Fruit fly (Drosophila melanogaster) whole organism, wandering third instar larva: Measurements from ENCODE around the gene Vps13D.

ENCODE experiments used
- CG32264 ChIP-seq: fragments of 200-800 bp; sonication (Bioruptor generic); optimal IDR thresholded peaks from 2 replicates; lab custom pipeline; 2016; ENCODE audit warnings: missing biosample characterization, missing genetic modification characterization
- CG9705 ChIP-seq: fragments of 200-800 bp; sonication (Bioruptor generic); optimal IDR thresholded peaks from 2 replicates; lab custom pipeline; 2018; ENCODE audit warnings: missing biosample characterization, mild to moderate bottlenecking, missing genetic modification characterization
- Dif ChIP-seq: fragments of 200-275, 200-300 bp; sonication (Bioruptor generic); optimal IDR thresholded peaks from 2 replicates; lab custom pipeline; 2018; ENCODE audit warnings: missing biosample characterization, missing genetic modification characterization; ENCODE audit not compliant: partially characterized antibody
- GATAd ChIP-seq: sonication (Bioruptor generic); optimal IDR thresholded peaks from 2 replicates; lab custom pipeline; 2016; ENCODE audit warnings: missing biosample characterization, missing genetic modification characterization
- HLH106 ChIP-seq: fragments of 200-800 bp; optimal IDR thresholded peaks from 3 replicates; lab custom pipeline; 2019; ENCODE audit warnings: missing biosample characterization, mild to moderate bottlenecking, missing genetic modification characterization, moderate library complexity
- Hnf4 ChIP-seq: fragments of 200-800 bp; sonication (Bioruptor generic); optimal IDR thresholded peaks from 2 replicates; lab custom pipeline; 2016; ENCODE audit warnings: missing biosample characterization, mild to moderate bottlenecking, missing genetic modification characterization
- Hr83 ChIP-seq: fragments of 200-300 bp; sonication (Bioruptor generic); optimal IDR thresholded peaks from 2 replicates; lab custom pipeline; 2016; ENCODE audit warnings: missing biosample characterization, mild to moderate bottlenecking, missing genetic modification characterization, moderate library complexity; ENCODE audit not compliant: poor library complexity, severe bottlenecking
- Jra ChIP-seq: sonication (Bioruptor generic); optimal IDR thresholded peaks from 2 replicates; lab custom pipeline; 2016; ENCODE audit warnings: missing biosample characterization, missing genetic modification characterization
- Mio ChIP-seq: sonication (Bioruptor generic); optimal IDR thresholded peaks from 2 replicates; lab custom pipeline; 2016; ENCODE audit warnings: missing biosample characterization, missing genetic modification characterization
- Myc ChIP-seq: fragments of >200 bp; optimal IDR thresholded peaks from 2 replicates; lab custom pipeline; 2017
- N ChIP-seq: fragments of >200 bp; optimal IDR thresholded peaks from 2 replicates; lab custom pipeline; 2018; ENCODE audit warnings: missing biosample characterization, missing external identifiers, missing genetic modification characterization
- OdsH ChIP-seq: fragments of 200-800 bp; sonication (Bioruptor generic); optimal IDR thresholded peaks from 2 replicates; lab custom pipeline; 2016; ENCODE audit warnings: missing biosample characterization, mild to moderate bottlenecking, missing genetic modification characterization
- Rel ChIP-seq, 2 experiments: fragments of 200-800 bp; sonication (Bioruptor generic) in 1 of 2; optimal IDR thresholded peaks; 2 replicates in 1 of 2; 3 replicates in 1 of 2; lab custom pipeline; 2016 to 2019; ENCODE audit warnings: mild to moderate bottlenecking in 2 of 2, missing biosample characterization in 2 of 2, missing genetic modification characterization in 2 of 2, moderate library complexity in 1 of 2
- Sp1 ChIP-seq: fragments of 200-800 bp; sonication (Bioruptor generic); optimal IDR thresholded peaks from 3 replicates; lab custom pipeline; 2019; ENCODE audit warnings: missing biosample characterization, mild to moderate bottlenecking, missing genetic modification characterization, moderate library complexity
- brk ChIP-seq: fragments of 200-800 bp; sonication (Bioruptor generic); optimal IDR thresholded peaks from 2 replicates; lab custom pipeline; 2016; ENCODE audit warnings: missing biosample characterization, mild to moderate bottlenecking, missing genetic modification characterization
- dl ChIP-seq, 2 experiments: fragments of 175-275, 200-275 bp in 1 of 2; fragments of 200-275 bp in 1 of 2; sonication (Bioruptor generic); optimal IDR thresholded peaks; lab custom pipeline; 2018; ENCODE audit warnings: mild to moderate bottlenecking in 2 of 2, missing biosample characterization in 2 of 2, missing genetic modification characterization in 2 of 2, moderate library complexity in 2 of 2; ENCODE audit not compliant: partially characterized antibody in 2 of 2, insufficient read depth in 1 of 2
- dmrt93B ChIP-seq: fragments of 200-800 bp; sonication (Bioruptor generic); optimal IDR thresholded peaks from 2 replicates; lab custom pipeline; 2018; ENCODE audit warnings: missing biosample characterization, mild to moderate bottlenecking, missing genetic modification characterization
- dsf ChIP-seq: sonication (Bioruptor generic); optimal IDR thresholded peaks from 2 replicates; lab custom pipeline; 2016; ENCODE audit warnings: missing biosample characterization, missing genetic modification characterization, borderline replicate concordance
- ey ChIP-seq: fragments of 200-800 bp; sonication (Bioruptor generic); optimal IDR thresholded peaks from 2 replicates; lab custom pipeline; 2016; ENCODE audit warnings: missing biosample characterization, missing genetic modification characterization
- foxo ChIP-seq, 2 experiments: fragments of 200-800 bp; sonication (Bioruptor generic); optimal IDR thresholded peaks; 2 replicates in 1 of 2; 3 replicates in 1 of 2; lab custom pipeline; 2016 to 2017; ENCODE audit warnings: missing biosample characterization in 2 of 2, missing genetic modification characterization in 2 of 2
- fru ChIP-seq: fragments of 200-800 bp; sonication (Bioruptor generic); optimal IDR thresholded peaks from 3 replicates; lab custom pipeline; 2016; ENCODE audit warnings: missing biosample characterization, mild to moderate bottlenecking, missing genetic modification characterization
- h ChIP-seq: fragments of 200-800 bp; sonication (Bioruptor generic); optimal IDR thresholded peaks from 3 replicates; lab custom pipeline; 2016; ENCODE audit warnings: missing biosample characterization, mild to moderate bottlenecking, missing genetic modification characterization
- jim ChIP-seq: fragments of 175-275, 200-325 bp; sonication (Bioruptor generic); optimal IDR thresholded peaks from 2 replicates; lab custom pipeline; 2016; ENCODE audit warnings: missing biosample characterization, mild to moderate bottlenecking, missing genetic modification characterization
- lola ChIP-seq: fragments of >200 bp; optimal IDR thresholded peaks from 2 replicates; lab custom pipeline; 2017; ENCODE audit warnings: missing biosample characterization, missing genetic modification characterization
- psq ChIP-seq: fragments of 200-800 bp; sonication (Bioruptor generic); optimal IDR thresholded peaks from 3 replicates; lab custom pipeline; 2017; ENCODE audit warnings: missing biosample characterization, mild to moderate bottlenecking, missing genetic modification characterization, moderate library complexity
- rgr ChIP-seq: fragments of 200-800 bp; sonication (Bioruptor generic); optimal IDR thresholded peaks from 3 replicates; lab custom pipeline; 2016; ENCODE audit warnings: missing biosample characterization, mild to moderate bottlenecking, missing genetic modification characterization
- sage ChIP-seq: fragments of 200-800 bp; sonication (Bioruptor generic); optimal IDR thresholded peaks from 2 replicates; lab custom pipeline; 2016; ENCODE audit warnings: missing biosample characterization, mild to moderate bottlenecking, missing genetic modification characterization
- sv ChIP-seq: fragments of 200-800 bp; sonication (Bioruptor generic); optimal IDR thresholded peaks from 3 replicates; lab custom pipeline; 2016; ENCODE audit warnings: missing biosample characterization, missing genetic modification characterization
- tai ChIP-seq: sonication (Bioruptor generic); optimal IDR thresholded peaks from 2 replicates; lab custom pipeline; 2016; ENCODE audit warnings: missing biosample characterization, missing genetic modification characterization
- usp ChIP-seq: fragments of >200 bp; optimal IDR thresholded peaks from 2 replicates; lab custom pipeline; 2017; ENCODE audit warnings: missing biosample characterization, missing genetic modification characterization

Gene Vps13D

DNA sequence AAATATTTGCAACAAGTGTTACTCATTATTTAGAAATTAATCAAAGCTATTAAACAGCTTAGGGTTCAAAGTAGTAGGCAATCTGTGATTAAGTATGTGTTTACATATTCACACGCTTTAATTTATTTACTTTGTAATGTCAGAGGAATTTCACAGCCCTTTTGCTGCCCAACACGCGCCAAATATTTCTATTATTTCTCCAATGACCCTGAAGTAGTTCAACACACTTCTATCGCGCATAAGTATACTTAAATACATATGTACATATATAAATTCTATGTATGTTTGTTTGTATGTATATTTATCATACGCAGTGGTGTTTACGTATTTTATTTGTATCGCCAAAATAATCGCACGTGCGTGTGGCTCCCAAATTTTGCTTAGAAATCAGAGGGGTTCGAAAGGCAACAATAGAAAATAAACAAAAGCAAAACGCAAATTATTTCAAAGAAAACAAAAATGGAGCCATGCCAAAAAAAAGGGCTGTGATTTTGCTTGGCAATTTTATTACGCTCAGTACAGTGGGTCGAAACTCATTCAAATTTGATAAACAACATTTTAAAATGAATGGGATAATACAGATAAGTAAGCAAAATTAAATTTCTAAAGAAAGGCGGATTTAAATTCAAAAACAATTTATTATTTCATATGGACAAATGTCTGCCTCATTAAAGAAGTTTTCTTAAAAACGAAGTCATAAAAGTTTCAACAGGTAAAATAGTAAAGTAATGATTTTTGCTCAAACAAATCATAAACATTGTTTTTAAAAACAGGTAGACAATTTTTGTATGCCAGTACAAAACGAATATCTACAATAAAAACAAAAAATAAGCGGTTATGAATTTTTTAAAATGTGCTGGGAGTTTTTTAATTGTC is 48.5 kb downstream of the Vps13D start:
- TF ChIP-seq fru (GFP tag; lab: Kevin White, UChicago) (peak; percentile 55), dmrt93B (GFP tag; lab: Kevin White, UChicago) (no peak), Dif (no peak), rgr (GFP tag; lab: Kevin White, UChicago) (peak; percentile 43), N (GFP tag; lab: Kevin White, UChicago) (no peak), jim (GFP tag; lab: Kevin White, UChicago) (no peak), ey (peak; percentile 26), sv (GFP tag; lab: Kevin White, UChicago) (peak; percentile 79), Sp1 (GFP tag; lab: Kevin White, UChicago) (peak; percentile 13), HLH106 (tag; lab: Kevin White, UChicago) (peak; percentile 25), foxo (GFP tag; optimal IDR thresholded peaks at IDR 0.05; lab: Kevin White, UChicago) (peak in 1 of 2 experiments; percentile 28)

DNA sequence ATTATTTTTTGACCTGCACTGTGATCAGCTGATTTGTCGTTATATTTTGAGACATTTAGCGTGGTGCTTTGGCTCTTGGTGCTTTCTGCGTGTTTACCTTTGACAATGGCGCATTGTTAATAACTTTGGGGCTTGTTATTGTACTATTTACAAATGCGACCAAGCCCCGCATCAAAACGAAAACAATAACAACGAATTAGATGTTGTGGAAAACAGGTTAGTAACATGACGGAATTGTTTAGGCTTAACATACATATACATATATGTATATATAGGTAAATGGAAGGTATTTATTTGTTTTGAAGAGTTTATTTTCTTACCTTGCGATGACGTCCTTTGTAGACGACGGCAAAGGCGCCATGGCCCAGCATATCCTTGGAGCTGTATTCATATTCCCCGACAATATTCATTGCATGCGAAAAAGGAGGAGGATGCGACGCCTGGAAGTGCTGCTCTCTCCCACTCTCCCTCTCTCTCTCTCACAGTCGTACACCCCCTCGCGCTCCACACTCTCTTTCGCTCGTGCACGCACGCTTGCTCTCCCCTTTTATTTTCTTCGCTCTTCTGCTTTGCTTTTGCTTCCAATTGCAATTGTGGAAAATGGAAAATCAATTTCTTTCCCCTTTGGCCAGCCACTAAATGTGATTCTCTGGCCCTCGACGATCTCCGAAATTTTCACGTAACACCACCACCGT is 49.3 kb downstream of the Vps13D start:
- TF ChIP-seq brk (GFP tag; lab: Kevin White, UChicago) (no peak), Hr83 (peak; percentile 5), CG9705 (GFP tag; lab: Kevin White, UChicago) (no peak), dsf (GFP tag; lab: Kevin White, UChicago) (no peak), foxo (GFP tag; optimal IDR thresholded peaks at IDR 0.05; lab: Kevin White, UChicago) (no peak), OdsH (GFP tag; lab: Kevin White, UChicago) (peak; percentile 15), Dif (peak; percentile 94), dl (GFP tag; optimal IDR thresholded peaks at IDR 0.05; lab: Kevin White, UChicago; ENCODE audit: insufficient read depth in 1 of 2, partially characterized antibody in 2 of 2) (peak; percentile 65 to 89), usp (GFP tag; lab: Kevin White, UChicago) (no peak), h (GFP tag; lab: Kevin White, UChicago) (no peak), ey (no peak), psq (GFP tag; lab: Kevin White, UChicago) (peak; percentile 80), rgr (GFP tag; lab: Kevin White, UChicago) (no peak), lola (peak; percentile 84)

DNA sequence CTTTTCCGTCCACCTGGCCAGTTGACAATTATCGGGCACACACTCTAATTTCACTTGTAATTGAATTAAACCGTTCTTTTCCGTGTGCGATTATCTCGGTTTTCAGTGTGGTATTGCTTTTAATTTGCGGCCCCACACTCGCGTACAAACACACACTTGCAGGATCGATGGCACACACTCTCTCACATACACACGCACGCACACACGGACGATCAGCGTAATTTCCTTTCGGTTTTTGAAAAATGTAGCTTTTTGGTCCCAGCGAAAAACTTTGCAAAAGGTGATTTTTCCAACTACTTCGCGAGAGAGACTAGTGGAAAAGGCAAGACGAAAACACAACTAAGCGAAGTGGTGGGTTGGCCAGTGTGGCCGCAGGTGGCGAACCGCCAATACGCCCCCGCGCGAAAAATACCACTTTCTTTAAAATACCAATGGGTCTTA is 49.9 kb downstream of the Vps13D start, which contains the start of gene Atg1:
Gene Atg1 (minus strand): TSS at position 387 of the 441 bp plus-strand sequence.
- TF ChIP-seq dl (GFP tag; optimal IDR thresholded peaks at IDR 0.05; lab: Kevin White, UChicago; ENCODE audit: insufficient read depth in 1 of 2, partially characterized antibody in 2 of 2), result no peak
- TF ChIP-seq CG32264 (GFP tag; lab: Kevin White, UChicago), result no peak
- no peak for TF ChIP-seq tai (GFP tag; lab: Kevin White, UChicago)
- no peak for TF ChIP-seq Jra (GFP tag; lab: Kevin White, UChicago)
- TF ChIP-seq HLH106 (tag; lab: Kevin White, UChicago), result peak; percentile 1
- TF ChIP-seq dmrt93B (GFP tag; lab: Kevin White, UChicago), result no peak
- no peak for TF ChIP-seq sv (GFP tag; lab: Kevin White, UChicago)
- TF ChIP-seq Mio (GFP tag; lab: Kevin White, UChicago), result no peak
- no peak for TF ChIP-seq brk (GFP tag; lab: Kevin White, UChicago)
- no peak for TF ChIP-seq jim (GFP tag; lab: Kevin White, UChicago)
- TF ChIP-seq Hnf4 (GFP tag; lab: Kevin White, UChicago), result no peak
- TF ChIP-seq Hr83, result peak; percentile 31
- no peak for TF ChIP-seq sage
- no peak for TF ChIP-seq GATAd
- TF ChIP-seq usp (GFP tag; lab: Kevin White, UChicago), result no peak
- no peak for TF ChIP-seq Myc (lab: Kevin White, UChicago)
- TF ChIP-seq Sp1 (GFP tag; lab: Kevin White, UChicago), result peak; percentile 14
- TF ChIP-seq Rel (GFP tag; optimal IDR thresholded peaks at IDR 0.05; lab: Kevin White, UChicago), result no peak
- peak; percentile 50 for TF ChIP-seq Rel (tag; optimal IDR thresholded peaks at IDR 0.05; lab: Kevin White, UChicago)
- peak; percentile 49 for TF ChIP-seq Dif
- peak; percentile 31 for TF ChIP-seq rgr (GFP tag; lab: Kevin White, UChicago)
- peak; percentile 69 for TF ChIP-seq psq (GFP tag; lab: Kevin White, UChicago)
- TF ChIP-seq dsf (GFP tag; lab: Kevin White, UChicago), result no peak
